Fruit fly (Drosophila melanogaster): ENCODE data around the gene CG9399.

CG9399 gene

dm6 chr3R:9581973-9582372 lies 8.0 kb upstream of the CG9399 start:
- TF ChIP-seq Jra (GFP tag; optimal IDR thresholded peaks at IDR 0.05), result no peak
- no peak for TF ChIP-seq psq (GFP tag; optimal IDR thresholded peaks at IDR 0.05)
- no peak for TF ChIP-seq CG32264 (GFP tag; optimal IDR thresholded peaks at IDR 0.05)
- TF ChIP-seq dl (GFP tag; optimal IDR thresholded peaks at IDR 0.05; ENCODE audit: insufficient read depth in 1 of 2, partially characterized antibody in 2 of 2), result no peak
- TF ChIP-seq br (GFP tag; optimal IDR thresholded peaks at IDR 0.05), result no peak
- TF ChIP-seq Abd-B (GFP tag; optimal IDR thresholded peaks at IDR 0.05), result no peak
- TF ChIP-seq pan (optimal IDR thresholded peaks at IDR 0.05), result no peak
- TF ChIP-seq lola (GFP tag; optimal IDR thresholded peaks at IDR 0.05), result no peak
- no peak for TF ChIP-seq rgr (GFP tag; optimal IDR thresholded peaks at IDR 0.05)
- no peak for TF ChIP-seq Hr78 (GFP tag; optimal IDR thresholded peaks at IDR 0.05)
- no peak for TF ChIP-seq Vsx2 (GFP tag; optimal IDR thresholded peaks at IDR 0.05; ENCODE audit: partially characterized antibody)
- no peak for TF ChIP-seq dsf (GFP tag; optimal IDR thresholded peaks at IDR 0.05; ENCODE audit: borderline replicate concordance)
- no peak for TF ChIP-seq Mio (GFP tag; optimal IDR thresholded peaks at IDR 0.05)

- TF ChIP-seq Rel (GFP tag; optimal IDR thresholded peaks at IDR 0.05) (no peak), Rel (tag; optimal IDR thresholded peaks at IDR 0.05) (peak; percentile 41), foxo (GFP tag; optimal IDR thresholded peaks at IDR 0.05) (peak in 1 of 2 experiments; percentile 12), Hnf4 (GFP tag; optimal IDR thresholded peaks at IDR 0.05) (no peak), lola (GFP tag; optimal IDR thresholded peaks at IDR 0.05) (no peak), h (GFP tag; optimal IDR thresholded peaks at IDR 0.05) (peak; percentile 15), Sp1 (GFP tag; optimal IDR thresholded peaks at IDR 0.05) (no peak), HLH106 (tag; optimal IDR thresholded peaks at IDR 0.05) (peak; percentile 19), N (GFP tag; optimal IDR thresholded peaks at IDR 0.05) (no peak)
Observed at dm6 chr3R:9581089-9581520, 7.1 kb upstream of the CG9399 start, which contains the start of gene CG8301. TSS of gene CG8301 (plus strand) at chr3R:9581306.

- TF ChIP-seq brk (GFP tag; optimal IDR thresholded peaks at IDR 0.05), result no peak
- peak; percentile 86 for TF ChIP-seq ey (GFP tag; optimal IDR thresholded peaks at IDR 0.05)
- TF ChIP-seq Hr83 (GFP tag; optimal IDR thresholded peaks at IDR 0.05; ENCODE audit: poor library complexity, severe bottlenecking), result peak; percentile 83
- no peak for TF ChIP-seq Hr78 (GFP tag; optimal IDR thresholded peaks at IDR 0.05)
- TF ChIP-seq tai (GFP tag; optimal IDR thresholded peaks at IDR 0.05), result no peak
- TF ChIP-seq foxo (GFP tag; optimal IDR thresholded peaks at IDR 0.05), result peak; percentile 58 to 92
- peak; percentile 88 for TF ChIP-seq Jra (GFP tag; optimal IDR thresholded peaks at IDR 0.05)
- peak; percentile 80 for TF ChIP-seq Myc (optimal IDR thresholded peaks at IDR 0.05)
- peak; percentile 95 for TF ChIP-seq CG9705 (GFP tag; optimal IDR thresholded peaks at IDR 0.05)
- TF ChIP-seq lola (GFP tag; optimal IDR thresholded peaks at IDR 0.05), result no peak
- TF ChIP-seq HLH106 (tag; optimal IDR thresholded peaks at IDR 0.05), result peak; percentile 90
- peak; percentile 82 for TF ChIP-seq dsf (GFP tag; optimal IDR thresholded peaks at IDR 0.05; ENCODE audit: borderline replicate concordance)
- TF ChIP-seq psq (GFP tag; optimal IDR thresholded peaks at IDR 0.05), result peak; percentile 80
- TF ChIP-seq N (GFP tag; optimal IDR thresholded peaks at IDR 0.05), result no peak
- no peak for TF ChIP-seq Dfd (GFP tag; optimal IDR thresholded peaks at IDR 0.05)
- TF ChIP-seq Sp1 (GFP tag; optimal IDR thresholded peaks at IDR 0.05), result peak; percentile 91
- peak; percentile 65 for TF ChIP-seq sage (GFP tag; optimal IDR thresholded peaks at IDR 0.05)
- TF ChIP-seq sv (GFP tag; optimal IDR thresholded peaks at IDR 0.05), result peak; percentile 91
- peak; percentile 94 for TF ChIP-seq rgr (GFP tag; optimal IDR thresholded peaks at IDR 0.05)
- peak; percentile 33 for TF ChIP-seq GATAd (GFP tag; optimal IDR thresholded peaks at IDR 0.05)
- peak; percentile 82 for TF ChIP-seq OdsH (GFP tag; optimal IDR thresholded peaks at IDR 0.05)
- no peak for TF ChIP-seq Dif (GFP tag; optimal IDR thresholded peaks at IDR 0.05; ENCODE audit: partially characterized antibody)
- TF ChIP-seq Hnf4 (GFP tag; optimal IDR thresholded peaks at IDR 0.05), result peak; percentile 93
- TF ChIP-seq Rel (GFP tag; optimal IDR thresholded peaks at IDR 0.05), result no peak
- TF ChIP-seq Rel (tag; optimal IDR thresholded peaks at IDR 0.05), result peak; percentile 90
- no peak for TF ChIP-seq Vsx2 (GFP tag; optimal IDR thresholded peaks at IDR 0.05; ENCODE audit: partially characterized antibody)
- no peak for TF ChIP-seq usp (GFP tag; optimal IDR thresholded peaks at IDR 0.05)
- TF ChIP-seq CrebA (GFP tag; optimal IDR thresholded peaks at IDR 0.05; ENCODE audit: borderline replicate concordance), result no peak
- no peak for TF ChIP-seq dl (GFP tag; optimal IDR thresholded peaks at IDR 0.05; ENCODE audit: insufficient read depth in 1 of 2, partially characterized antibody in 2 of 2)
- TF ChIP-seq fru (GFP tag; optimal IDR thresholded peaks at IDR 0.05), result peak; percentile 91
- no peak for TF ChIP-seq Abd-B (GFP tag; optimal IDR thresholded peaks at IDR 0.05)
- peak; percentile 96 for TF ChIP-seq dmrt93B (GFP tag; optimal IDR thresholded peaks at IDR 0.05)
- peak; percentile 91 for TF ChIP-seq br (GFP tag; optimal IDR thresholded peaks at IDR 0.05)
- no peak for TF ChIP-seq jim (GFP tag; optimal IDR thresholded peaks at IDR 0.05)
- TF ChIP-seq pan (optimal IDR thresholded peaks at IDR 0.05), result no peak
- TF ChIP-seq CG32264 (GFP tag; optimal IDR thresholded peaks at IDR 0.05), result peak; percentile 84
- TF ChIP-seq Mio (GFP tag; optimal IDR thresholded peaks at IDR 0.05), result peak; percentile 79
- TF ChIP-seq h (GFP tag; optimal IDR thresholded peaks at IDR 0.05), result peak; percentile 92
- peak; percentile 93 for TF ChIP-seq woc (GFP tag; optimal IDR thresholded peaks at IDR 0.05)
Observed at dm6 chr3R:9577382-9578137, 3.5 kb upstream of the CG9399 start, which contains the start of the genes Kap-alpha3 and Son. TSS of gene Kap-alpha3 (minus strand) at chr3R:9577733. TSS of gene Son (plus strand) at chr3R:9578042.

Measured in whole organism, wandering third instar larva.